Worm (Caenorhabditis elegans) whole organism, L1 larva: ENCODE measurements around the gene ins-5.

Experiments used
- Y116A8C.19 ChIP-seq: sonication (generic microtip); optimal IDR thresholded peaks from 2 replicates; lab custom pipeline; 2016; ENCODE audit warnings: missing compliant biosample characterization, missing genetic modification characterization, borderline replicate concordance
- aly-2 ChIP-seq: fragments of 150-350 bp; optimal IDR thresholded peaks from 2 replicates; lab custom pipeline; 2014; ENCODE audit warnings: missing biosample characterization, missing genetic modification characterization
- ama-1 ChIP-seq: fragments of 150-350 bp; optimal IDR thresholded peaks from 2 replicates; lab custom pipeline; 2014
- ceh-8 ChIP-seq: fragments of 200-800 bp; sonication (Bioruptor generic); optimal IDR thresholded peaks from 2 replicates; lab custom pipeline; 2018; ENCODE audit warnings: mild to moderate bottlenecking, missing genetic modification characterization, moderate library complexity, missing compliant biosample characterization
- ceh-88 ChIP-seq: fragments of 200-800 bp; sonication (Bioruptor generic); IDR thresholded peaks from 2 replicates; pipeline ENCODE4 v1.3.6; 2022; ENCODE audit warnings: missing genetic modification characterization, missing compliant biosample characterization
- ces-1 ChIP-seq: fragments of 150-350 bp; optimal IDR thresholded peaks from 2 replicates; lab custom pipeline; 2014; ENCODE audit warnings: missing biosample characterization, missing genetic modification reagents, missing genetic modification characterization
- dpl-1 ChIP-seq, 3 experiments: fragments of 150-350 bp in 2 of 3; sonication (generic microtip) in 1 of 3; optimal IDR thresholded peaks; 2 replicates each; lab custom pipeline; 2014 to 2017; ENCODE audit warnings: missing biosample characterization in 3 of 3, missing genetic modification characterization in 3 of 3, missing genetic modification reagents in 3 of 3
- dsc-1 ChIP-seq: sonication (generic microtip); optimal IDR thresholded peaks from 2 replicates; lab custom pipeline; 2016; ENCODE audit warnings: mild to moderate bottlenecking, missing genetic modification characterization, missing compliant biosample characterization
- efl-1 ChIP-seq, 4 experiments: fragments of 150-350 bp; optimal IDR thresholded peaks in 3 of 4; peaks in 1 of 4; 1 replicate in 1 of 4; 2 replicates in 3 of 4; lab custom pipeline; 2014; ENCODE audit warnings: missing biosample characterization in 2 of 4, missing genetic modification characterization in 2 of 4, missing genetic modification reagents in 2 of 4
- efl-3 ChIP-seq: fragments of 200-800 bp; sonication (Bioruptor generic); optimal IDR thresholded peaks from 2 replicates; lab custom pipeline; 2018; ENCODE audit warnings: mild to moderate bottlenecking, missing genetic modification characterization, missing compliant biosample characterization
- egl-13 ChIP-seq: sonication (generic microtip); optimal IDR thresholded peaks from 2 replicates; lab custom pipeline; 2016; ENCODE audit warnings: missing genotype, missing genetic modification reagents, missing genetic modification characterization, missing compliant biosample characterization
- elt-2 ChIP-seq: sonication (generic microtip); optimal IDR thresholded peaks from 2 replicates; lab custom pipeline; 2016; ENCODE audit warnings: missing genetic modification characterization, mild to moderate bottlenecking, inconsistent platforms, missing compliant biosample characterization, missing genetic modification reagents
- elt-3 ChIP-seq, 6 experiments: fragments of 150-350 bp in 1 of 6; sonication (generic microtip); optimal IDR thresholded peaks; 2 replicates each; lab custom pipeline; 2017 to 2018; ENCODE audit warnings: missing biosample characterization in 6 of 6, missing genetic modification characterization in 6 of 6, inconsistent platforms in 1 of 6
- fkh-10 ChIP-seq: sonication (generic microtip); optimal IDR thresholded peaks from 2 replicates; lab custom pipeline; 2017; ENCODE audit warnings: missing biosample characterization, missing genetic modification reagents, missing genetic modification characterization
- fkh-8 ChIP-seq: sonication (generic microtip); optimal IDR thresholded peaks from 2 replicates; lab custom pipeline; 2016; ENCODE audit warnings: mild to moderate bottlenecking, missing genetic modification characterization, missing compliant biosample characterization
- hlh-17 ChIP-seq: fragments of 200-800 bp; sonication (Bioruptor generic); optimal IDR thresholded peaks from 2 replicates; lab custom pipeline; 2018; ENCODE audit warnings: missing genetic modification characterization, mild to moderate bottlenecking, missing compliant biosample characterization, moderate library complexity, borderline replicate concordance
- hpl-2 ChIP-seq: fragments of 150-350 bp; optimal IDR thresholded peaks from 2 replicates; lab custom pipeline; 2014; ENCODE audit warnings: missing biosample characterization, missing genetic modification reagents, missing genetic modification characterization
- lin-14 ChIP-seq: fragments of 200-800 bp; sonication (Bioruptor generic); optimal IDR thresholded peaks from 2 replicates; lab custom pipeline; 2018; ENCODE audit warnings: mild to moderate bottlenecking, missing genetic modification characterization, moderate library complexity, missing compliant biosample characterization
- lin-15B ChIP-seq: fragments of 150-350 bp; sonication (generic microtip); optimal IDR thresholded peaks from 3 replicates; lab custom pipeline; 2014; ENCODE audit warnings: missing biosample characterization, missing genetic modification characterization
- lin-35 ChIP-seq, 2 experiments: fragments of 150-350 bp; optimal IDR thresholded peaks; 2 replicates each; lab custom pipeline; 2014; ENCODE audit warnings: missing biosample characterization in 2 of 2, missing genetic modification characterization in 2 of 2, missing genetic modification reagents in 2 of 2
- lsy-2 ChIP-seq, 2 experiments: fragments of 150-350 bp; optimal IDR thresholded peaks; 2 replicates each; lab custom pipeline; 2014; ENCODE audit warnings: missing biosample characterization in 2 of 2, missing genetic modification characterization in 2 of 2
- mep-1 ChIP-seq: fragments of 150-350 bp; optimal IDR thresholded peaks from 2 replicates; lab custom pipeline; 2014; ENCODE audit warnings: missing biosample characterization, missing genetic modification characterization
- nhr-19 ChIP-seq: fragments of 200-800 bp; sonication (Bioruptor generic); conservative IDR thresholded peaks from 2 replicates; pipeline ENCODE4 v1.3.6; 2022; ENCODE audit warnings: missing genetic modification characterization, missing compliant biosample characterization
- nhr-47 ChIP-seq: sonication (generic microtip); optimal IDR thresholded peaks from 2 replicates; lab custom pipeline; 2016; ENCODE audit warnings: mild to moderate bottlenecking, missing genetic modification characterization, moderate library complexity, missing compliant biosample characterization
- nhr-71 ChIP-seq: sonication (generic microtip); optimal IDR thresholded peaks from 2 replicates; lab custom pipeline; 2016; ENCODE audit warnings: mild to moderate bottlenecking, missing genetic modification characterization, moderate library complexity, missing compliant biosample characterization
- nhr-77 ChIP-seq: fragments of 150-350 bp; optimal IDR thresholded peaks from 2 replicates; lab custom pipeline; 2014; ENCODE audit warnings: missing biosample characterization, missing genetic modification characterization
- nhr-84 ChIP-seq: sonication (generic microtip); optimal IDR thresholded peaks from 2 replicates; lab custom pipeline; 2017; ENCODE audit warnings: missing biosample characterization, missing genetic modification characterization
- nhr-90 ChIP-seq: sonication (generic microtip); optimal IDR thresholded peaks from 2 replicates; lab custom pipeline; 2016; ENCODE audit warnings: mild to moderate bottlenecking, missing genetic modification characterization, missing compliant biosample characterization; ENCODE audit not compliant: poor library complexity
- pax-3 ChIP-seq: fragments of 200-800 bp; sonication (Bioruptor generic); optimal IDR thresholded peaks from 2 replicates; lab custom pipeline; 2018; ENCODE audit warnings: mild to moderate bottlenecking, missing genetic modification characterization, moderate library complexity, missing compliant biosample characterization
- skn-1 ChIP-seq: fragments of 150-350 bp; optimal IDR thresholded peaks from 2 replicates; lab custom pipeline; 2014; ENCODE audit warnings: missing biosample characterization, missing genetic modification characterization
- snu-23 ChIP-seq: sonication (generic microtip); optimal IDR thresholded peaks from 2 replicates; lab custom pipeline; 2016; ENCODE audit warnings: missing genetic modification characterization, missing compliant biosample characterization
- sox-4 ChIP-seq: sonication (generic microtip); optimal IDR thresholded peaks from 2 replicates; lab custom pipeline; 2016; ENCODE audit warnings: missing genetic modification characterization, missing compliant biosample characterization
- swsn-7 ChIP-seq: sonication (generic microtip); optimal IDR thresholded peaks from 2 replicates; lab custom pipeline; 2016; ENCODE audit warnings: missing genetic modification characterization, missing compliant biosample characterization
- tbx-2 ChIP-seq: sonication (generic microtip); optimal IDR thresholded peaks from 2 replicates; lab custom pipeline; 2016; ENCODE audit warnings: missing genetic modification characterization, missing compliant biosample characterization
- tlp-1 ChIP-seq: fragments of 150-350 bp; optimal IDR thresholded peaks from 2 replicates; lab custom pipeline; 2014; ENCODE audit warnings: missing biosample characterization, missing genetic modification characterization
- unc-130 ChIP-seq: fragments of 150-350 bp; optimal IDR thresholded peaks from 2 replicates; lab custom pipeline; 2017; ENCODE audit warnings: missing biosample characterization, missing genetic modification characterization, inconsistent platforms
- unc-86 ChIP-seq: sonication (generic microtip); optimal IDR thresholded peaks from 2 replicates; lab custom pipeline; 2016; ENCODE audit warnings: missing genetic modification characterization, missing compliant biosample characterization
- unc-98 ChIP-seq: fragments of 200-800 bp; sonication (Bioruptor generic); IDR thresholded peaks from 2 replicates; pipeline ENCODE4 v1.3.6; 2022; ENCODE audit warnings: missing genetic modification characterization, missing compliant biosample characterization
- zip-4 ChIP-seq: fragments of 200-800 bp; sonication (Bioruptor generic); optimal IDR thresholded peaks from 2 replicates; lab custom pipeline; 2018; ENCODE audit warnings: mild to moderate bottlenecking, missing genetic modification characterization, moderate library complexity, missing compliant biosample characterization
- ztf-4 ChIP-seq: fragments of 150-350 bp; optimal IDR thresholded peaks from 2 replicates; lab custom pipeline; 2014; ENCODE audit warnings: missing biosample characterization, missing genetic modification characterization

ins-5 gene

ce11 chrII:5951745-5952144, 45.6 kb upstream of the ins-5 start:
- TF ChIP-seq nhr-19 (GFP tag; lab: Robert Waterston, UW) (no peak), lsy-2 (tag; optimal IDR thresholded peaks at IDR 0.05; lab: Kevin White, UChicago) (no peak), lin-35 (GFP tag; optimal IDR thresholded peaks at IDR 0.05; lab: Kevin White, UChicago) (no peak), elt-2 (tag; lab: Kevin White, UChicago) (no peak), hlh-17 (GFP tag; lab: Kevin White, UChicago) (no peak), tbx-2 (no peak), elt-3 (tag; optimal IDR thresholded peaks at IDR 0.05; lab: Kevin White, UChicago) (no peak), aly-2 (tag; lab: Kevin White, UChicago) (no peak), tlp-1 (no peak), zip-4 (GFP tag; lab: Kevin White, UChicago) (no peak), dsc-1 (tag; lab: Kevin White, UChicago) (peak; percentile 20), mep-1 (tag; lab: Kevin White, UChicago) (no peak), hpl-2 (no peak), efl-1 (optimal IDR thresholded peaks at IDR 0.05; lab: Kevin White, UChicago) (no peak), efl-1 (GFP tag; optimal IDR thresholded peaks at IDR 0.05 in 1 of 2; lab: Kevin White, UChicago) (no peak), egl-13 (tag; lab: Kevin White, UChicago) (peak; percentile 22), nhr-71 (peak; percentile 6)
- TF ChIP-seq, all 84 proteins: peak for 3

- peak; percentile 28 for TF ChIP-seq ceh-8
- peak; percentile 73 for TF ChIP-seq dsc-1 (tag; lab: Kevin White, UChicago)
- TF ChIP-seq fkh-8, result peak; percentile 38
- no peak for TF ChIP-seq aly-2 (tag; lab: Kevin White, UChicago)
- peak in 1 of 2 experiments; percentile 27 for TF ChIP-seq lsy-2 (tag; optimal IDR thresholded peaks at IDR 0.05; lab: Kevin White, UChicago)
- peak; percentile 64 for TF ChIP-seq lin-14 (GFP tag; lab: Kevin White, UChicago)
- TF ChIP-seq unc-86 (tag; lab: Kevin White, UChicago), result peak; percentile 28
- TF ChIP-seq nhr-84 (tag; lab: Kevin White, UChicago), result no peak
- peak; percentile 57 for TF ChIP-seq nhr-47 (tag; lab: Kevin White, UChicago)
- TF ChIP-seq swsn-7, result peak; percentile 11
Measured at ce11 chrII:5952214-5952613, 45.1 kb upstream of the ins-5 start.

ce11 chrII:5955638-5956167, 41.7 kb upstream of the ins-5 start:
- no peak for TF ChIP-seq ama-1 (lab: Kevin White, UChicago)
- TF ChIP-seq nhr-71, result peak; percentile 40
- TF ChIP-seq Y116A8C.19, result no peak
- peak in 1 of 2 experiments; percentile 29 for TF ChIP-seq lsy-2 (tag; optimal IDR thresholded peaks at IDR 0.05; lab: Kevin White, UChicago)
- TF ChIP-seq dpl-1 (GFP tag; optimal IDR thresholded peaks at IDR 0.05; lab: Kevin White, UChicago), result no peak
- TF ChIP-seq fkh-10 (GFP tag; lab: Kevin White, UChicago), result peak; percentile 6
- no peak for TF ChIP-seq snu-23 (GFP tag; lab: Kevin White, UChicago)
- TF ChIP-seq egl-13 (tag; lab: Kevin White, UChicago), result peak; percentile 40
- peak; percentile 45 for TF ChIP-seq unc-86 (tag; lab: Kevin White, UChicago)
- peak; percentile 4 for TF ChIP-seq sox-4 (tag; lab: Kevin White, UChicago)
- no peak for TF ChIP-seq ces-1
- TF ChIP-seq fkh-8, result peak; percentile 4
- no peak for TF ChIP-seq nhr-84 (tag; lab: Kevin White, UChicago)
- TF ChIP-seq pax-3 (tag; lab: Kevin White, UChicago), result peak; percentile 2
- peak; percentile 74 for TF ChIP-seq lin-14 (GFP tag; lab: Kevin White, UChicago)
- peak; percentile 20 for TF ChIP-seq ztf-4 (tag; lab: Kevin White, UChicago)
- TF ChIP-seq dsc-1 (tag; lab: Kevin White, UChicago), result peak; percentile 78

- TF ChIP-seq nhr-90 (tag; lab: Kevin White, UChicago) (no peak), Y116A8C.19 (no peak), unc-130 (tag; lab: Kevin White, UChicago) (no peak), mep-1 (tag; lab: Kevin White, UChicago) (no peak), ceh-88 (GFP tag; lab: Robert Waterston, UW) (no peak), efl-3 (GFP tag; lab: Kevin White, UChicago) (no peak), lin-15B (tag; lab: Kevin White, UChicago) (no peak), nhr-77 (tag; lab: Kevin White, UChicago) (no peak), unc-98 (GFP tag; lab: Robert Waterston, UW) (no peak), dpl-1 (GFP tag; optimal IDR thresholded peaks at IDR 0.05; lab: Kevin White, UChicago) (no peak), ceh-8 (no peak), unc-86 (tag; lab: Kevin White, UChicago) (no peak), lin-14 (GFP tag; lab: Kevin White, UChicago) (no peak), efl-1 (optimal IDR thresholded peaks at IDR 0.05; lab: Kevin White, UChicago) (no peak), efl-1 (GFP tag; optimal IDR thresholded peaks at IDR 0.05 in 1 of 2; lab: Kevin White, UChicago) (no peak), skn-1 (tag; lab: Kevin White, UChicago) (no peak)
Measured at ce11 chrII:5956583-5956982, 40.8 kb upstream of the ins-5 start, which contains the start of gene casy-1. casy-1 (minus strand) TSS chrII:5956683.
